Fruit fly (Drosophila melanogaster) whole organism, embryonic: ENCODE data around the gene mRpL15.

Experiments
- Ada2b ChIP-seq: fragments of 200-800 bp; sonication (Bioruptor generic); IDR thresholded peaks from 2 replicates; pipeline ENCODE4 v1.3.6; 2022; ENCODE audit warnings: missing biosample characterization, missing genetic modification characterization
- Aef1 ChIP-seq: fragments of 200-800 bp; sonication (Bioruptor generic); IDR thresholded peaks from 3 replicates; pipeline ENCODE4 v1.3.6; 2022; ENCODE audit warnings: missing biosample characterization, missing genetic modification characterization
- Asciz ChIP-seq: fragments of 200-800 bp; sonication (Bioruptor generic); optimal IDR thresholded peaks from 2 replicates; lab custom pipeline; 2017; ENCODE audit warnings: missing biosample characterization, mild to moderate bottlenecking, missing genetic modification characterization, missing genetic modification reagents
- B-H1 ChIP-seq: fragments of 200-800 bp; sonication (Bioruptor generic); IDR thresholded peaks from 3 replicates; pipeline ENCODE4 v1.3.6; 2022; ENCODE audit warnings: missing biosample characterization, missing genetic modification characterization
- CG10959 ChIP-seq: fragments of 200-800 bp; sonication (Bioruptor generic); IDR thresholded peaks from 2 replicates; pipeline ENCODE4 v1.3.6; 2022; ENCODE audit warnings: missing biosample characterization, missing genetic modification characterization
- CG11085 ChIP-seq: fragments of 200-800 bp; sonication (Bioruptor generic); IDR thresholded peaks from 2 replicates; pipeline ENCODE4 v1.3.6; 2022; ENCODE audit warnings: missing biosample characterization, missing genetic modification characterization
- CG11560 ChIP-seq: fragments of 200-800 bp; sonication (Bioruptor generic); IDR thresholded peaks from 3 replicates; pipeline ENCODE4 v1.3.6; 2022; ENCODE audit warnings: missing biosample characterization, missing genetic modification characterization
- CG12942 ChIP-seq: fragments of 200-800 bp; sonication (Bioruptor generic); optimal IDR thresholded peaks from 3 replicates; lab custom pipeline; 2016; ENCODE audit warnings: missing biosample characterization, missing genetic modification characterization
- CG14965 ChIP-seq: fragments of 200-800 bp; sonication (Bioruptor generic); optimal IDR thresholded peaks from 2 replicates; lab custom pipeline; 2016; ENCODE audit warnings: missing biosample characterization, missing genetic modification characterization, borderline replicate concordance
- CG16863 ChIP-seq: fragments of 200-800 bp; sonication (Bioruptor generic); optimal IDR thresholded peaks from 3 replicates; lab custom pipeline; 2016; ENCODE audit warnings: missing biosample characterization, missing genetic modification characterization
- CG1832 ChIP-seq: fragments of 200-800 bp; sonication (Bioruptor generic); optimal IDR thresholded peaks from 2 replicates; lab custom pipeline; 2017; ENCODE audit warnings: missing biosample characterization, mild to moderate bottlenecking, missing genetic modification characterization, inconsistent platforms
- CG31224 ChIP-seq: fragments of 200-800 bp; sonication (Bioruptor generic); IDR thresholded peaks from 2 replicates; pipeline ENCODE4 v1.3.6; 2022; ENCODE audit warnings: missing biosample characterization, missing genetic modification characterization
- CG31441 ChIP-seq: fragments of 200-800 bp; sonication (Bioruptor generic); IDR thresholded peaks from 2 replicates; pipeline ENCODE4 v1.3.6; 2022; ENCODE audit warnings: missing biosample characterization, missing genetic modification characterization
- CG34422 ChIP-seq: fragments of 200-800 bp; sonication (Bioruptor generic); IDR thresholded peaks from 3 replicates; pipeline ENCODE4 v1.3.6; 2022; ENCODE audit warnings: missing biosample characterization, missing genetic modification characterization
- CG42726 ChIP-seq: fragments of 200-800 bp; sonication (Bioruptor generic); IDR thresholded peaks from 2 replicates; pipeline ENCODE4 v1.3.6; 2022; ENCODE audit warnings: missing biosample characterization, missing genetic modification characterization; ENCODE audit not compliant: partially characterized antibody
- CG6254 ChIP-seq: fragments of 200-800 bp; sonication (Bioruptor generic); optimal IDR thresholded peaks from 3 replicates; lab custom pipeline; 2017; ENCODE audit warnings: mild to moderate bottlenecking, missing biosample characterization, missing genetic modification reagents, missing genetic modification characterization
- CG6272 ChIP-seq: fragments of 200-800 bp; sonication (Bioruptor generic); IDR thresholded peaks from 2 replicates; pipeline ENCODE4 v1.3.6; 2022; ENCODE audit warnings: missing biosample characterization, missing genetic modification characterization
- CG7271 ChIP-seq: fragments of 200-800 bp; sonication (Bioruptor generic); optimal IDR thresholded peaks from 2 replicates; lab custom pipeline; 2018; ENCODE audit warnings: missing biosample characterization, mild to moderate bottlenecking, missing genetic modification characterization, moderate library complexity
- CG7745 ChIP-seq: fragments of 200-800 bp; sonication (Bioruptor generic); optimal IDR thresholded peaks from 2 replicates; lab custom pipeline; 2018; ENCODE audit warnings: missing biosample characterization, mild to moderate bottlenecking, missing genetic modification characterization, moderate library complexity
- Camta ChIP-seq: fragments of 200-800 bp; sonication (Bioruptor generic); optimal IDR thresholded peaks from 2 replicates; lab custom pipeline; 2016; ENCODE audit warnings: missing biosample characterization, missing genetic modification characterization
- Chrac-16 ChIP-seq: fragments of 200-800 bp; sonication (Bioruptor generic); optimal IDR thresholded peaks from 3 replicates; lab custom pipeline; 2016; ENCODE audit warnings: missing biosample characterization, missing genetic modification characterization
- Dp ChIP-seq: fragments of 200-800 bp; sonication (Bioruptor generic); optimal IDR thresholded peaks from 2 replicates; lab custom pipeline; 2018; ENCODE audit warnings: missing biosample characterization, mild to moderate bottlenecking, missing genetic modification characterization, moderate library complexity
- Drgx ChIP-seq: fragments of 200-800 bp; sonication (Bioruptor generic); IDR thresholded peaks from 2 replicates; pipeline ENCODE4 v1.3.6; 2022; ENCODE audit warnings: missing biosample characterization, missing genetic modification characterization
- Gug ChIP-seq: fragments of 200-800 bp; sonication (Bioruptor generic); IDR thresholded peaks from 4 replicates; pipeline ENCODE4 v1.3.6; 2022; ENCODE audit warnings: missing biosample characterization, missing genetic modification characterization
- HLH3B ChIP-seq: fragments of 200-800 bp; sonication (Bioruptor generic); IDR thresholded peaks from 2 replicates; pipeline ENCODE4 v1.3.6; 2022; ENCODE audit warnings: missing biosample characterization, missing genetic modification characterization
- HmgD ChIP-seq: fragments of 200-800 bp; sonication (Bioruptor generic); optimal IDR thresholded peaks from 3 replicates; lab custom pipeline; 2016; ENCODE audit warnings: missing biosample characterization, missing genetic modification characterization
- Hsf ChIP-seq: fragments of 200-800 bp; sonication (Bioruptor generic); optimal IDR thresholded peaks from 3 replicates; lab custom pipeline; 2016; ENCODE audit warnings: missing biosample characterization, missing genetic modification characterization
- MESR4 ChIP-seq: fragments of 200-800 bp; sonication (Bioruptor generic); optimal IDR thresholded peaks from 2 replicates; lab custom pipeline; 2018; ENCODE audit warnings: missing biosample characterization, mild to moderate bottlenecking, missing genetic modification characterization, moderate library complexity
- MTF-1 ChIP-seq: fragments of 200-800 bp; sonication (Bioruptor generic); optimal IDR thresholded peaks from 2 replicates; lab custom pipeline; 2018; ENCODE audit warnings: missing biosample characterization, mild to moderate bottlenecking, missing genetic modification characterization, borderline replicate concordance
- NC2α ChIP-seq: fragments of 200-800 bp; sonication (Bioruptor generic); optimal IDR thresholded peaks from 2 replicates; lab custom pipeline; 2016; ENCODE audit warnings: missing biosample characterization, missing genetic modification characterization
- Sin3A ChIP-seq: fragments of >200 bp; optimal IDR thresholded peaks from 2 replicates; lab custom pipeline; 2018
- TFAM ChIP-seq: fragments of 200-800 bp; sonication (Bioruptor generic); optimal IDR thresholded peaks from 2 replicates; lab custom pipeline; 2017; ENCODE audit warnings: missing biosample characterization, missing genetic modification characterization, inconsistent platforms
- Vsx1 ChIP-seq: fragments of 200-800 bp; sonication (Bioruptor generic); optimal IDR thresholded peaks from 2 replicates; lab custom pipeline; 2017; ENCODE audit warnings: missing biosample characterization, mild to moderate bottlenecking, missing genetic modification characterization, missing genetic modification reagents
- eve ChIP-seq, 2 experiments: fragments of >200 bp; optimal IDR thresholded peaks; 2 replicates each; lab custom pipeline; 2017; ENCODE audit warnings: missing biosample characterization in 2 of 2, missing genetic modification characterization in 2 of 2
- gcm ChIP-seq: fragments of 200-800 bp; sonication (Bioruptor generic); optimal IDR thresholded peaks from 2 replicates; lab custom pipeline; 2019; ENCODE audit warnings: missing biosample characterization, mild to moderate bottlenecking, missing genetic modification characterization, moderate library complexity
- gt ChIP-seq: fragments of 200-800 bp; sonication (Bioruptor generic); IDR thresholded peaks from 2 replicates; pipeline ENCODE4 v1.3.6; 2022; ENCODE audit warnings: missing biosample characterization, missing genetic modification characterization
- ind ChIP-seq: fragments of 200-800 bp; sonication (Bioruptor generic); optimal IDR thresholded peaks from 3 replicates; lab custom pipeline; 2016; ENCODE audit warnings: missing biosample characterization, missing genetic modification characterization
- inv ChIP-seq: fragments of 200-800 bp; sonication (Bioruptor generic); IDR thresholded peaks from 2 replicates; pipeline ENCODE4 v1.3.6; 2022; ENCODE audit warnings: missing biosample characterization, missing genetic modification characterization; ENCODE audit not compliant: partially characterized antibody
- mirr ChIP-seq: fragments of 200-800 bp; sonication (Bioruptor generic); optimal IDR thresholded peaks from 3 replicates; lab custom pipeline; 2018; ENCODE audit warnings: missing biosample characterization, mild to moderate bottlenecking, missing genetic modification characterization
- nerfin-1 ChIP-seq: fragments of 200-800 bp; sonication (Bioruptor generic); optimal IDR thresholded peaks from 3 replicates; lab custom pipeline; 2019; ENCODE audit warnings: missing biosample characterization, mild to moderate bottlenecking, missing genetic modification characterization, moderate library complexity
- p53 ChIP-seq: fragments of 200-800 bp; sonication (Bioruptor generic); optimal IDR thresholded peaks from 2 replicates; lab custom pipeline; 2016; ENCODE audit warnings: missing biosample characterization, missing genetic modification characterization
- pfk ChIP-seq: fragments of 200-800 bp; sonication (Bioruptor generic); optimal IDR thresholded peaks from 2 replicates; lab custom pipeline; 2018; ENCODE audit warnings: missing biosample characterization, mild to moderate bottlenecking, missing genetic modification characterization, moderate library complexity
- pros ChIP-seq: fragments of 200-800 bp; sonication (Bioruptor generic); optimal IDR thresholded peaks from 3 replicates; lab custom pipeline; 2019; ENCODE audit warnings: missing biosample characterization, mild to moderate bottlenecking, missing genetic modification characterization, moderate library complexity
- sima ChIP-seq: fragments of 200-800 bp; sonication (Bioruptor generic); optimal IDR thresholded peaks from 2 replicates; lab custom pipeline; 2016; ENCODE audit warnings: missing biosample characterization, missing genetic modification characterization
- slou ChIP-seq: fragments of 200-800 bp; sonication (Bioruptor generic); optimal IDR thresholded peaks from 3 replicates; lab custom pipeline; 2016; ENCODE audit warnings: missing biosample characterization, missing genetic modification characterization
- tap ChIP-seq: fragments of 200-800 bp; optimal IDR thresholded peaks from 3 replicates; lab custom pipeline; 2019; ENCODE audit warnings: missing biosample characterization, mild to moderate bottlenecking, missing genetic modification characterization, moderate library complexity
- toy ChIP-seq: fragments of 200-800 bp; sonication (Bioruptor generic); IDR thresholded peaks from 2 replicates; pipeline ENCODE4 v1.3.6; 2022; ENCODE audit warnings: missing biosample characterization, missing genetic modification characterization
- trh ChIP-seq: fragments of 200-800 bp; sonication (Bioruptor generic); optimal IDR thresholded peaks from 2 replicates; lab custom pipeline; 2016; ENCODE audit warnings: missing biosample characterization, missing genetic modification characterization
- wdn ChIP-seq: fragments of 200-800 bp; sonication (Bioruptor generic); IDR thresholded peaks from 2 replicates; pipeline ENCODE4 v1.3.6; 2022; ENCODE audit warnings: missing biosample characterization, missing genetic modification characterization
- zen2 ChIP-seq: fragments of 200-800 bp; sonication (Bioruptor generic); IDR thresholded peaks from 3 replicates; pipeline ENCODE4 v1.3.6; 2022; ENCODE audit warnings: missing biosample characterization, missing genetic modification characterization; ENCODE audit not compliant: partially characterized antibody

Gene mRpL15

dm6 chr3L:20473021-20473799 is 37.2 kb upstream of the mRpL15 start, which contains the start of the genes CG32428 and CG5969 (continued):
- TF ChIP-seq CG6272 (GFP tag; lab: Robert Waterston, UW) (0 out of 2 replicates have a peak, but pooled peaks have one; percentile 24), inv (GFP tag; lab: Robert Waterston, UW) (no peak), HmgD (GFP tag; lab: Kevin White, UChicago) (no peak), mirr (GFP tag; lab: Kevin White, UChicago) (peak; percentile 29), CG31441 (GFP tag; lab: Robert Waterston, UW) (no peak; the same call in 1 of the 2 replicates), Gug (peak; percentile 50; the same call in 3 of the 4 replicates), CG34422 (no peak), CG1832 (GFP tag; lab: Kevin White, UChicago) (no peak), tap (tag; lab: Kevin White, UChicago) (peak; percentile 38), Drgx (GFP tag; lab: Robert Waterston, UW) (peak; percentile 84), MTF-1 (GFP tag; lab: Kevin White, UChicago) (no peak), CG6254 (GFP tag; lab: Kevin White, UChicago) (peak; percentile 8), NC2α (GFP tag; lab: Kevin White, UChicago) (no peak), toy (GFP tag; lab: Robert Waterston, UW) (no peak), Dp (GFP tag; lab: Kevin White, UChicago) (peak; percentile 57), CG10959 (GFP tag; lab: Robert Waterston, UW) (no peak), Hsf (GFP tag; lab: Kevin White, UChicago) (no peak), gcm (GFP tag; lab: Kevin White, UChicago) (peak; percentile 32), Ada2b (GFP tag; lab: Robert Waterston, UW) (peak; percentile 50), pfk (GFP tag; lab: Kevin White, UChicago) (no peak), CG12942 (GFP tag; lab: Kevin White, UChicago) (peak; percentile 16), wdn (GFP tag; lab: Robert Waterston, UW) (0 out of 2 replicates have a peak, but pooled peaks have one; percentile 43), CG14965 (GFP tag; lab: Kevin White, UChicago) (no peak), eve (GFP tag; optimal IDR thresholded peaks at IDR 0.05; lab: Kevin White, UChicago) (no peak), CG16863 (GFP tag; lab: Kevin White, UChicago) (no peak), zen2 (GFP tag; lab: Robert Waterston, UW) (no peak), Sin3A (lab: Kevin White, UChicago) (peak; percentile 59), HLH3B (GFP tag; lab: Robert Waterston, UW) (no peak), p53 (GFP tag; lab: Kevin White, UChicago) (no peak), CG7745 (no peak), trh (GFP tag; lab: Kevin White, UChicago) (no peak), slou (peak; percentile 32), CG31224 (GFP tag; lab: Robert Waterston, UW) (peak; percentile 52; the same call in 1 of the 2 replicates), gt (GFP tag; lab: Robert Waterston, UW) (no peak), Vsx1 (GFP tag; lab: Kevin White, UChicago) (no peak), TFAM (GFP tag; lab: Kevin White, UChicago) (no peak), MESR4 (GFP tag; lab: Kevin White, UChicago) (peak; percentile 44), B-H1 (GFP tag; lab: Robert Waterston, UW) (peak; percentile 62), CG11560 (tag; lab: Robert Waterston, UW) (no peak), sima (GFP tag; lab: Kevin White, UChicago) (no peak), Chrac-16 (peak; percentile 27), nerfin-1 (peak; percentile 20), Camta (no peak), CG42726 (GFP tag; lab: Robert Waterston, UW) (no peak), Aef1 (GFP tag; lab: Robert Waterston, UW) (peak; percentile 68), CG7271 (tag; lab: Kevin White, UChicago) (peak; percentile 12), Asciz (GFP tag; lab: Kevin White, UChicago) (no peak), ind (GFP tag; lab: Kevin White, UChicago) (peak; percentile 68), CG11085 (GFP tag; lab: Robert Waterston, UW) (peak; percentile 41; the same call in 1 of the 2 replicates), pros (GFP tag; lab: Kevin White, UChicago) (no peak)
